Fruit fly (Drosophila melanogaster) whole organism, wandering third instar larva: ENCODE measurements around the gene CG15594.

Experiments
- Hr78 ChIP-seq: fragments of >200 bp; optimal IDR thresholded peaks from 2 replicates; lab custom pipeline; 2017; ENCODE audit warnings: missing biosample characterization, missing genetic modification characterization
- Hr83 ChIP-seq: fragments of 200-300 bp; sonication (Bioruptor generic); optimal IDR thresholded peaks from 2 replicates; lab custom pipeline; 2016; ENCODE audit warnings: missing biosample characterization, mild to moderate bottlenecking, missing genetic modification characterization, moderate library complexity; ENCODE audit not compliant: poor library complexity, severe bottlenecking
- fru ChIP-seq: fragments of 200-800 bp; sonication (Bioruptor generic); optimal IDR thresholded peaks from 3 replicates; lab custom pipeline; 2016; ENCODE audit warnings: missing biosample characterization, mild to moderate bottlenecking, missing genetic modification characterization
- psq ChIP-seq: fragments of 200-800 bp; sonication (Bioruptor generic); optimal IDR thresholded peaks from 3 replicates; lab custom pipeline; 2017; ENCODE audit warnings: missing biosample characterization, mild to moderate bottlenecking, missing genetic modification characterization, moderate library complexity
- usp ChIP-seq: fragments of >200 bp; optimal IDR thresholded peaks from 2 replicates; lab custom pipeline; 2017; ENCODE audit warnings: missing biosample characterization, missing genetic modification characterization

DNA sequence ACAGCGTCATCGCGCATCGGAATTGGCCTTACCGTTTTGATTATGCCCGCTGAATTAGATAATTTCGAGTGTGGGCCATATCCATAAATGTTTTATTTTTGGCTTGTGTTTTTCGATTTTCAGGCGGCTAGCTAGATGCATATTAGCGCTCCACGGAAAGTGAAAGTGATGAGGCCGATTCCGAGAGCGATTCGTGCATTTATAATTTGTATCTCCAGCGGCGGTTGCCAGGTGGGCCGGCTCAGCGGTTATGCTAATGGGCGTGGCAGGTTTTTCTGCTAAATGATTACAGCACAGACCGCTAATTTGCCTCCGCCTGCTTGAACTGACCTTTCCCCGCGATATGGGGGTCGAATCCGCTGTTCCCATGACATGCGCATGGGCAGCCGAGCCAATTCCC lies 42.5 kb upstream of the CG15594 start:
- TF ChIP-seq usp (no peak), fru (GFP tag; lab: Kevin White, UChicago) (no peak), Hr78 (no peak), Hr83 (GFP tag; lab: Kevin White, UChicago) (no peak), psq (no peak)
